Worm (Caenorhabditis elegans) whole organism, L1 larva: ENCODE data around the gene cutl-15.

ENCODE experiments used
- C04F5.9 ChIP-seq: sonication (generic microtip); optimal IDR thresholded peaks from 2 replicates; lab custom pipeline; 2016; ENCODE audit warnings: missing genetic modification characterization, missing compliant biosample characterization
- F16B12.6 ChIP-seq: fragments of 150-350 bp; optimal IDR thresholded peaks from 2 replicates; lab custom pipeline; 2014; ENCODE audit warnings: missing biosample characterization, missing genetic modification characterization
- aha-1 ChIP-seq: fragments of 150-350 bp; optimal IDR thresholded peaks from 2 replicates; lab custom pipeline; 2014; ENCODE audit warnings: missing biosample characterization, missing genetic modification characterization
- ama-1 ChIP-seq: fragments of 150-350 bp; optimal IDR thresholded peaks from 2 replicates; lab custom pipeline; 2014
- blmp-1 ChIP-seq: fragments of 150-350 bp; optimal IDR thresholded peaks from 2 replicates; lab custom pipeline; 2014; ENCODE audit warnings: missing biosample characterization, missing genetic modification characterization
- ceh-63 ChIP-seq: fragments of 200-800 bp; sonication (Bioruptor generic); optimal IDR thresholded peaks from 2 replicates; lab custom pipeline; 2018; ENCODE audit warnings: mild to moderate bottlenecking, missing genetic modification characterization, missing compliant biosample characterization
- ceh-8 ChIP-seq: fragments of 200-800 bp; sonication (Bioruptor generic); optimal IDR thresholded peaks from 2 replicates; lab custom pipeline; 2018; ENCODE audit warnings: mild to moderate bottlenecking, missing genetic modification characterization, moderate library complexity, missing compliant biosample characterization
- ceh-90 ChIP-seq: sonication (generic microtip); optimal IDR thresholded peaks from 2 replicates; lab custom pipeline; 2016; ENCODE audit warnings: missing genetic modification characterization, missing compliant biosample characterization
- efl-1 ChIP-seq, 4 experiments: fragments of 150-350 bp; optimal IDR thresholded peaks in 3 of 4; peaks in 1 of 4; 1 replicate in 1 of 4; 2 replicates in 3 of 4; lab custom pipeline; 2014; ENCODE audit warnings: missing biosample characterization in 2 of 4, missing genetic modification characterization in 2 of 4, missing genetic modification reagents in 2 of 4
- efl-3 ChIP-seq: fragments of 200-800 bp; sonication (Bioruptor generic); optimal IDR thresholded peaks from 2 replicates; lab custom pipeline; 2018; ENCODE audit warnings: mild to moderate bottlenecking, missing genetic modification characterization, missing compliant biosample characterization
- egl-13 ChIP-seq: sonication (generic microtip); optimal IDR thresholded peaks from 2 replicates; lab custom pipeline; 2016; ENCODE audit warnings: missing genotype, missing genetic modification reagents, missing genetic modification characterization, missing compliant biosample characterization
- elt-2 ChIP-seq: sonication (generic microtip); optimal IDR thresholded peaks from 2 replicates; lab custom pipeline; 2016; ENCODE audit warnings: missing genetic modification characterization, mild to moderate bottlenecking, inconsistent platforms, missing compliant biosample characterization, missing genetic modification reagents
- elt-3 ChIP-seq, 6 experiments: fragments of 150-350 bp in 1 of 6; sonication (generic microtip); optimal IDR thresholded peaks; 2 replicates each; lab custom pipeline; 2017 to 2018; ENCODE audit warnings: missing biosample characterization in 6 of 6, missing genetic modification characterization in 6 of 6, inconsistent platforms in 1 of 6
- ets-5 ChIP-seq: fragments of 200-800 bp; sonication (Bioruptor generic); IDR thresholded peaks from 2 replicates; pipeline ENCODE4 v1.3.6; 2022; ENCODE audit warnings: missing genetic modification characterization, missing compliant biosample characterization
- fkh-10 ChIP-seq: sonication (generic microtip); optimal IDR thresholded peaks from 2 replicates; lab custom pipeline; 2017; ENCODE audit warnings: missing biosample characterization, missing genetic modification reagents, missing genetic modification characterization
- fkh-8 ChIP-seq: sonication (generic microtip); optimal IDR thresholded peaks from 2 replicates; lab custom pipeline; 2016; ENCODE audit warnings: mild to moderate bottlenecking, missing genetic modification characterization, missing compliant biosample characterization
- fos-1 ChIP-seq: fragments of 150-350 bp; optimal IDR thresholded peaks from 2 replicates; lab custom pipeline; 2014; ENCODE audit warnings: missing biosample characterization, missing genetic modification characterization
- hlh-17 ChIP-seq: fragments of 200-800 bp; sonication (Bioruptor generic); optimal IDR thresholded peaks from 2 replicates; lab custom pipeline; 2018; ENCODE audit warnings: missing genetic modification characterization, mild to moderate bottlenecking, missing compliant biosample characterization, moderate library complexity, borderline replicate concordance
- irx-1 ChIP-seq: sonication (generic microtip); optimal IDR thresholded peaks from 2 replicates; lab custom pipeline; 2016; ENCODE audit warnings: missing genetic modification characterization, missing compliant biosample characterization
- isw-1 ChIP-seq: fragments of 200-800 bp; sonication (Bioruptor generic); IDR thresholded peaks from 2 replicates; pipeline ENCODE4 v1.3.6; 2022; ENCODE audit warnings: missing genetic modification characterization, missing compliant biosample characterization
- lin-13 ChIP-seq: fragments of 150-350 bp; optimal IDR thresholded peaks from 2 replicates; lab custom pipeline; 2014; ENCODE audit warnings: missing biosample characterization, missing genetic modification reagents, missing genetic modification characterization
- lin-14 ChIP-seq: fragments of 200-800 bp; sonication (Bioruptor generic); optimal IDR thresholded peaks from 2 replicates; lab custom pipeline; 2018; ENCODE audit warnings: mild to moderate bottlenecking, missing genetic modification characterization, moderate library complexity, missing compliant biosample characterization
- lin-15B ChIP-seq: fragments of 150-350 bp; sonication (generic microtip); optimal IDR thresholded peaks from 3 replicates; lab custom pipeline; 2014; ENCODE audit warnings: missing biosample characterization, missing genetic modification characterization
- lin-35 ChIP-seq, 2 experiments: fragments of 150-350 bp; optimal IDR thresholded peaks; 2 replicates each; lab custom pipeline; 2014; ENCODE audit warnings: missing biosample characterization in 2 of 2, missing genetic modification characterization in 2 of 2, missing genetic modification reagents in 2 of 2
- mab-9 ChIP-seq: fragments of 200-800 bp; sonication (Bioruptor generic); IDR thresholded peaks from 2 replicates; pipeline ENCODE4 v1.3.6; 2022; ENCODE audit warnings: missing genetic modification reagents, missing genetic modification characterization, missing compliant biosample characterization
- mdl-1 ChIP-seq, 2 experiments: fragments of 150-350 bp; optimal IDR thresholded peaks; 2 replicates each; lab custom pipeline; 2014 to 2017; ENCODE audit warnings: missing biosample characterization in 2 of 2, missing genetic modification characterization in 2 of 2, inconsistent platforms in 1 of 2
- mep-1 ChIP-seq: fragments of 150-350 bp; optimal IDR thresholded peaks from 2 replicates; lab custom pipeline; 2014; ENCODE audit warnings: missing biosample characterization, missing genetic modification characterization
- nhr-12 ChIP-seq: sonication (generic microtip); optimal IDR thresholded peaks from 2 replicates; lab custom pipeline; 2017; ENCODE audit warnings: missing biosample characterization, missing genetic modification characterization
- nhr-19 ChIP-seq: fragments of 200-800 bp; sonication (Bioruptor generic); conservative IDR thresholded peaks from 2 replicates; pipeline ENCODE4 v1.3.6; 2022; ENCODE audit warnings: missing genetic modification characterization, missing compliant biosample characterization
- nhr-47 ChIP-seq: sonication (generic microtip); optimal IDR thresholded peaks from 2 replicates; lab custom pipeline; 2016; ENCODE audit warnings: mild to moderate bottlenecking, missing genetic modification characterization, moderate library complexity, missing compliant biosample characterization
- nhr-71 ChIP-seq: sonication (generic microtip); optimal IDR thresholded peaks from 2 replicates; lab custom pipeline; 2016; ENCODE audit warnings: mild to moderate bottlenecking, missing genetic modification characterization, moderate library complexity, missing compliant biosample characterization
- nhr-76 ChIP-seq: sonication (generic microtip); optimal IDR thresholded peaks from 2 replicates; lab custom pipeline; 2017; ENCODE audit warnings: missing biosample characterization, missing genetic modification characterization
- nhr-77 ChIP-seq: fragments of 150-350 bp; optimal IDR thresholded peaks from 2 replicates; lab custom pipeline; 2014; ENCODE audit warnings: missing biosample characterization, missing genetic modification characterization
- nhr-85 ChIP-seq: sonication (generic microtip); peaks from one replicate; lab custom pipeline; 2016; ENCODE audit warnings: missing genetic modification characterization, inconsistent platforms, missing compliant biosample characterization
- rnt-1 ChIP-seq: sonication (generic microtip); optimal IDR thresholded peaks from 2 replicates; lab custom pipeline; 2016; ENCODE audit warnings: mild to moderate bottlenecking, missing genetic modification characterization, moderate library complexity, missing compliant biosample characterization
- skn-1 ChIP-seq: fragments of 150-350 bp; optimal IDR thresholded peaks from 2 replicates; lab custom pipeline; 2014; ENCODE audit warnings: missing biosample characterization, missing genetic modification characterization
- snu-23 ChIP-seq: sonication (generic microtip); optimal IDR thresholded peaks from 2 replicates; lab custom pipeline; 2016; ENCODE audit warnings: missing genetic modification characterization, missing compliant biosample characterization
- sox-4 ChIP-seq: sonication (generic microtip); optimal IDR thresholded peaks from 2 replicates; lab custom pipeline; 2016; ENCODE audit warnings: missing genetic modification characterization, missing compliant biosample characterization
- sup-37 ChIP-seq: fragments of 200-800 bp; sonication (Bioruptor generic); optimal IDR thresholded peaks from 2 replicates; lab custom pipeline; 2018; ENCODE audit warnings: mild to moderate bottlenecking, missing genetic modification characterization, missing compliant biosample characterization
- tbx-2 ChIP-seq: sonication (generic microtip); optimal IDR thresholded peaks from 2 replicates; lab custom pipeline; 2016; ENCODE audit warnings: missing genetic modification characterization, missing compliant biosample characterization
- unc-30 ChIP-seq: sonication (generic microtip); optimal IDR thresholded peaks from 2 replicates; lab custom pipeline; 2017; ENCODE audit warnings: missing biosample characterization, missing genetic modification characterization
- unc-98 ChIP-seq: fragments of 200-800 bp; sonication (Bioruptor generic); IDR thresholded peaks from 2 replicates; pipeline ENCODE4 v1.3.6; 2022; ENCODE audit warnings: missing genetic modification characterization, missing compliant biosample characterization
- xbp-1 ChIP-seq: sonication (generic microtip); optimal IDR thresholded peaks from 2 replicates; lab custom pipeline; 2016; ENCODE audit warnings: missing genetic modification characterization, missing compliant biosample characterization
- zip-4 ChIP-seq: fragments of 200-800 bp; sonication (Bioruptor generic); optimal IDR thresholded peaks from 2 replicates; lab custom pipeline; 2018; ENCODE audit warnings: mild to moderate bottlenecking, missing genetic modification characterization, moderate library complexity, missing compliant biosample characterization
- ztf-11 ChIP-seq, 2 experiments: sonication (generic microtip); optimal IDR thresholded peaks; 2 replicates each; lab custom pipeline; 2016 to 2017; ENCODE audit warnings: missing genetic modification characterization in 2 of 2, missing biosample characterization in 1 of 2, missing compliant biosample characterization in 1 of 2

cutl-15 gene

DNA sequence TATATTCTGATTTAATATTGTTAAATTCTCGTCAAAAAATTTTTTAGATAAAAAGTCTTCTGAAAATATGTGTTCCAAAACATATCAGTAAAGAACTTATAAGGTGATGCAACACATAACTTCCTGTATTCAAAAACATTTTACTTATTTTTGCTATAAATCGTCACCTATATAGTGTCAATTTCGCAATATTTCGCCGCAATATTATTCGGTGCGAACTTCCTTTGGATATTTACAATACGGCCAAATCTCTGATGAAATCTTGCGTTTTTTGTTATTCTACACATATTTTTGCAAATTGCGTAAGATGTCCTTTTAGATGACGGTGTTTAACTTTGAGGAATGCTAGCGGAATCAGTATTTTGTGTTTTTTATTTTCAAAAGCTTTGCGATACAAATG, 26.0 kb downstream of the cutl-15 start:
- no peak for TF ChIP-seq mab-9
- TF ChIP-seq fkh-8 (tag; lab: Kevin White, UChicago), result no peak
- TF ChIP-seq unc-30 (tag; lab: Kevin White, UChicago), result no peak
- no peak for TF ChIP-seq rnt-1 (tag; lab: Kevin White, UChicago)
- TF ChIP-seq lin-35 (GFP tag; optimal IDR thresholded peaks at IDR 0.05; lab: Kevin White, UChicago), result no peak
- TF ChIP-seq irx-1 (tag; lab: Kevin White, UChicago), result no peak
- TF ChIP-seq ceh-63 (GFP tag; lab: Kevin White, UChicago), result no peak
- no peak for TF ChIP-seq lin-13 (GFP tag; lab: Kevin White, UChicago)
- no peak for TF ChIP-seq F16B12.6 (tag; lab: Kevin White, UChicago)
- TF ChIP-seq efl-3 (GFP tag; lab: Kevin White, UChicago), result no peak
- no peak for TF ChIP-seq blmp-1 (tag; lab: Kevin White, UChicago)
- no peak for TF ChIP-seq nhr-12
- no peak for TF ChIP-seq snu-23

DNA sequence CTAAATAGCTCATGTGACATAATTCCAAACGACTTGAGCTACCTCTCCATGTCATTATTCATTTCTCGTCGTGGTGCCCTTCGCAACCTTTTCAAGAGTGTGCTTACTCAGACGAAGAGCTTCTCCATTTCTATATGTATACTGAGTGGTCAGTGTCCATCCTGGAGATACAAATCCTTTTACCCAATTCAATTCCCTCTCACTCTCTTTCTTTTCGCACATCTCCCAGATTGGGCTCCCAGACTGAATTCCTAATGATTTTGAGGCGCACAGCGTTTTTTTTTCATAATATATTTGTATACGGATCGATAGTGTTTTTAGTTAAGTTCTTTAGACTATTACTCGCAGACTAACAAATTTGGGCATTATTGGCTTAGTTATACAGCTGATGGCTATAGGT, 26.5 kb downstream of the cutl-15 start:
- TF ChIP-seq lin-14 (GFP tag; lab: Kevin White, UChicago) (peak; percentile 11), fos-1 (tag; lab: Kevin White, UChicago) (no peak)
- TF ChIP-seq, all 84 proteins: peak for 1

DNA sequence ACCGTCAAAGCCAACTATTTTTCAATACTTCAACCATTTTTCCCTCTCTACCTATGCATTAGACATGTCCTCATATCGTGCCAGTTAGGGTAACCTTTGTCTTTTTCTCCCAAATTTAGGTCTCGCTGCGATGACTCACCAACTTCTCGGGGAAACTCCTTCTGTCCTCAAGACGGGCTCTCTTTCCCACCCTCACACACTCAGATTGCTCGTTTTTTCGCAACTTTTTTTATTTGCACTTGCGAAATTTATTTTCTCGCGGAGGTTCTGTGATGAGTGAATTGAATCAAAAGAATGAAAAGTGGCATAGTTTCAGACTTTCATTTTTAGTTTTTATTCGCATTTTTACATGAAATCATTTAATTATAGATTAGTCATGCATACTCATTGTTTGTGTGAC, 27.2 kb downstream of the cutl-15 start:
- TF ChIP-seq lin-13 (GFP tag; lab: Kevin White, UChicago) (no peak), fos-1 (tag; lab: Kevin White, UChicago) (peak; percentile 48), nhr-85 (tag; lab: Kevin White, UChicago) (no peak), lin-14 (GFP tag; lab: Kevin White, UChicago) (peak; percentile 31), skn-1 (tag; lab: Kevin White, UChicago) (peak; percentile 26)

DNA sequence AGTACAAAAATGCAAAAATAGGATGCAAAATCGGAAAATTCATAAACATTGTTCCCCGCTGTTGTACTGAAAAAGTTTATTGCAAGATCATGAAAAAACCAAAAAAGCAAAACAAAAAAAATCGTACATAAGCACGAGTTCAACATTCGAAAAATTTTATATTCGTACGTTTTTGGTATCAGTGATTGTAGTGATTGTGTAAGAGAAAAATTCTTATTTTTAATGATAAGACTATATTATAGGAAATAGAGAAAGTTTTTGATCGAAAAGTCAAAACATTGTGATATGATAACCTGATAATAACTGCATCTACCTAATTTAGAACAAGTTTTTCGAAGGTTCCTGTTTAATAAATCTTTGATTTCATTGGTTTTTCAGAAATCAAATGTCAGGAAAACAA, 30.1 kb downstream of the cutl-15 start:
- TF ChIP-seq ceh-8 (GFP tag; lab: Kevin White, UChicago) (no peak), elt-3 (tag; optimal IDR thresholded peaks at IDR 0.05; lab: Kevin White, UChicago) (peak in 1 of 6 experiments; percentile 28), aha-1 (no peak), hlh-17 (GFP tag; lab: Kevin White, UChicago) (no peak), efl-3 (GFP tag; lab: Kevin White, UChicago) (no peak), nhr-19 (GFP tag; lab: Robert Waterston, UW) (no peak), lin-15B (tag; lab: Kevin White, UChicago) (no peak), xbp-1 (no peak), elt-2 (tag; lab: Kevin White, UChicago) (peak; percentile 1), zip-4 (GFP tag; lab: Kevin White, UChicago) (no peak)

DNA sequence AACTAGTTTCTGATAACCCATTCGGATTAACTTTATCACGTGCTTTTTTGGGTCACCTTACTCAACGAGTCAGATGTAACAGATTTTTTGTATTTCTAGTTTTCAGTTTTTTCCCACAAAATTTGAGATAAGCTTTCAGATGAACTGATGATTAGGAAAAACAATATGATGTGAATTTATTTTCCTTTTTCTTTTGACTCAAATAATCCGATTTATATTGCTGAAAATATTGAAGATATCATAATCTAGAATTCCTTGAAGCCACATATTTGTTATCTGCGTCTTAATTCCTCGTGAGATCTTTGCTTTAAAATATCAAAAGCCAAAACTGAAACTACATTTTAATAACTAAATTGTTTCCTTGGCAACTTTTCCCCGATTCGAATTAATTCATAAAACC, 30.8 kb downstream of the cutl-15 start:
- TF ChIP-seq fkh-10 (GFP tag; lab: Kevin White, UChicago) (no peak), unc-98 (no peak), ceh-90 (tag; lab: Kevin White, UChicago) (no peak), tbx-2 (no peak), nhr-77 (no peak), mdl-1 (tag; optimal IDR thresholded peaks at IDR 0.05; lab: Kevin White, UChicago) (no peak), nhr-71 (tag; lab: Kevin White, UChicago) (peak; percentile 36), sox-4 (tag; lab: Kevin White, UChicago) (peak; percentile 29), nhr-47 (tag; lab: Kevin White, UChicago) (peak; percentile 40), C04F5.9 (tag; lab: Kevin White, UChicago) (no peak), isw-1 (GFP tag; lab: Robert Waterston, UW) (no peak), nhr-76 (no peak), ztf-11 (tag; optimal IDR thresholded peaks at IDR 0.05; lab: Kevin White, UChicago) (no peak), mep-1 (tag; lab: Kevin White, UChicago) (no peak), sup-37 (GFP tag; lab: Kevin White, UChicago) (no peak), nhr-12 (no peak), egl-13 (tag; lab: Kevin White, UChicago) (no peak), ceh-8 (GFP tag; lab: Kevin White, UChicago) (no peak), ama-1 (lab: Kevin White, UChicago) (no peak), efl-1 (optimal IDR thresholded peaks at IDR 0.05; lab: Kevin White, UChicago) (no peak), efl-1 (GFP tag; optimal IDR thresholded peaks at IDR 0.05 in 1 of 2; lab: Kevin White, UChicago) (no peak), lin-15B (tag; lab: Kevin White, UChicago) (no peak), ets-5 (GFP tag; lab: Robert Waterston, UW) (no peak), ceh-63 (GFP tag; lab: Kevin White, UChicago) (no peak), fkh-8 (tag; lab: Kevin White, UChicago) (peak; percentile 53)
